Worm (Caenorhabditis elegans) whole organism, mixed stage, embryonic: Measurements from ENCODE around the gene C04F6.7.

Experiments used
- M03D4.4 ChIP-seq: sonication (generic microtip); optimal IDR thresholded peaks from 2 replicates; lab custom pipeline; 2017; ENCODE audit warnings: mild to moderate bottlenecking, missing genetic modification characterization, missing compliant biosample characterization
- blmp-1 ChIP-seq: fragments of 150-350 bp; optimal IDR thresholded peaks from 2 replicates; lab custom pipeline; 2014; ENCODE audit warnings: missing biosample characterization, missing genetic modification characterization
- ceh-39 ChIP-seq: fragments of 150-350 bp; optimal IDR thresholded peaks from 2 replicates; lab custom pipeline; 2014; ENCODE audit warnings: missing biosample characterization, missing genetic modification characterization
- ceh-83 ChIP-seq: fragments of 200-800 bp; sonication (Bioruptor generic); optimal IDR thresholded peaks from 2 replicates; lab custom pipeline; 2018; ENCODE audit warnings: mild to moderate bottlenecking, missing genetic modification characterization, missing compliant biosample characterization
- ces-1 ChIP-seq: fragments of 150-350 bp; optimal IDR thresholded peaks from 2 replicates; lab custom pipeline; 2014; ENCODE audit warnings: missing biosample characterization, missing genetic modification reagents, missing genetic modification characterization
- cnd-1 ChIP-seq: fragments of 200-800 bp; sonication (Bioruptor generic); optimal IDR thresholded peaks from 2 replicates; lab custom pipeline; 2018; ENCODE audit warnings: mild to moderate bottlenecking, missing genetic modification characterization, missing compliant biosample characterization
- drap-1 ChIP-seq: fragments of 200-800 bp; sonication (Bioruptor generic); optimal IDR thresholded peaks from 3 replicates; lab custom pipeline; 2018; ENCODE audit warnings: mild to moderate bottlenecking, missing genetic modification characterization, missing compliant biosample characterization
- elt-1 ChIP-seq: sonication (generic microtip); optimal IDR thresholded peaks from 2 replicates; lab custom pipeline; 2017; ENCODE audit warnings: missing genetic modification characterization, mild to moderate bottlenecking, missing compliant biosample characterization, antibody characterized with exemption, moderate library complexity, borderline replicate concordance; ENCODE audit not compliant: insufficient read depth
- flh-1 ChIP-seq: fragments of 200-800 bp; sonication (Bioruptor generic); optimal IDR thresholded peaks from 2 replicates; lab custom pipeline; 2018; ENCODE audit warnings: mild to moderate bottlenecking, missing genetic modification characterization, moderate library complexity, missing compliant biosample characterization
- ham-2 ChIP-seq: fragments of 200-800 bp; sonication (Bioruptor generic); optimal IDR thresholded peaks from 2 replicates; lab custom pipeline; 2018; ENCODE audit warnings: mild to moderate bottlenecking, missing genetic modification characterization, missing compliant biosample characterization
- hlh-1 ChIP-seq: fragments of 150-350 bp; optimal IDR thresholded peaks from 2 replicates; lab custom pipeline; 2014; ENCODE audit warnings: missing biosample characterization, missing genetic modification reagents, missing genetic modification characterization
- lin-13 ChIP-seq: fragments of 150-350 bp; optimal IDR thresholded peaks from 2 replicates; lab custom pipeline; 2014; ENCODE audit warnings: missing biosample characterization, missing genetic modification characterization
- lin-32 ChIP-seq: fragments of 200-800 bp; sonication (Bioruptor generic); optimal IDR thresholded peaks from 2 replicates; lab custom pipeline; 2018; ENCODE audit warnings: mild to moderate bottlenecking, missing genetic modification characterization, missing compliant biosample characterization
- mab-5 ChIP-seq: fragments of 150-350 bp; optimal IDR thresholded peaks from 2 replicates; lab custom pipeline; 2014; ENCODE audit warnings: missing biosample characterization, missing genetic modification characterization
- mep-1 ChIP-seq: fragments of 150-350 bp; optimal IDR thresholded peaks from 2 replicates; lab custom pipeline; 2017; ENCODE audit warnings: missing biosample characterization, missing genetic modification reagents, missing genetic modification characterization, inconsistent platforms
- mls-2 ChIP-seq: sonication (generic microtip); optimal IDR thresholded peaks from 2 replicates; lab custom pipeline; 2016; ENCODE audit warnings: mild to moderate bottlenecking, missing genetic modification characterization, moderate library complexity, missing compliant biosample characterization
- nhr-2 ChIP-seq: fragments of 150-350 bp; optimal IDR thresholded peaks from 2 replicates; lab custom pipeline; 2014; ENCODE audit warnings: missing biosample characterization, missing genetic modification characterization
- nhr-237 ChIP-seq: fragments of 150-350 bp; optimal IDR thresholded peaks from 2 replicates; lab custom pipeline; 2014; ENCODE audit warnings: missing biosample characterization, missing genetic modification characterization
- nhr-28 ChIP-seq: fragments of 150-350 bp; optimal IDR thresholded peaks from 2 replicates; lab custom pipeline; 2014; ENCODE audit warnings: missing biosample characterization, missing genetic modification characterization
- nhr-76 ChIP-seq: sonication (generic microtip); optimal IDR thresholded peaks from 2 replicates; lab custom pipeline; 2017; ENCODE audit warnings: missing biosample characterization, missing genetic modification characterization
- sem-2 ChIP-seq: fragments of 200-800 bp; sonication (Bioruptor generic); optimal IDR thresholded peaks from 2 replicates; lab custom pipeline; 2018; ENCODE audit warnings: mild to moderate bottlenecking, missing genetic modification characterization, missing compliant biosample characterization
- sptf-1 ChIP-seq: sonication (generic microtip); optimal IDR thresholded peaks from 2 replicates; lab custom pipeline; 2017; ENCODE audit warnings: mild to moderate bottlenecking, missing genetic modification characterization, moderate library complexity, missing compliant biosample characterization
- tbx-8 ChIP-seq: fragments of 200-800 bp; sonication (Bioruptor generic); optimal IDR thresholded peaks from 2 replicates; lab custom pipeline; 2018; ENCODE audit warnings: mild to moderate bottlenecking, missing genetic modification characterization, moderate library complexity, missing compliant biosample characterization
- unc-120 ChIP-seq: sonication (generic microtip); optimal IDR thresholded peaks from 2 replicates; lab custom pipeline; 2017; ENCODE audit warnings: missing genetic modification characterization, missing compliant biosample characterization; ENCODE audit not compliant: poor library complexity, severe bottlenecking
- unc-39 ChIP-seq: fragments of 150-350 bp; optimal IDR thresholded peaks from 2 replicates; lab custom pipeline; 2014; ENCODE audit warnings: missing biosample characterization, missing genetic modification characterization
- unc-62 ChIP-seq: fragments of 150-350 bp; optimal IDR thresholded peaks from 2 replicates; lab custom pipeline; 2014; ENCODE audit warnings: missing biosample characterization, missing genetic modification reagents, missing genetic modification characterization
- zip-8 ChIP-seq: fragments of 150-350 bp; optimal IDR thresholded peaks from 2 replicates; lab custom pipeline; 2014; ENCODE audit warnings: missing biosample characterization, missing genetic modification characterization

Gene C04F6.7

ce11 chrX:3441539-3441938, 22.6 kb upstream of the C04F6.7 start, which contains the start of gene ZK813.3:
TSS of gene ZK813.3 (plus strand) at chrX:3441839.
- TF ChIP-seq ceh-39 (no peak), cnd-1 (no peak), ces-1 (GFP tag; lab: Kevin White, UChicago) (no peak), zip-8 (tag; lab: Kevin White, UChicago) (no peak)

- no peak for TF ChIP-seq unc-120
- TF ChIP-seq unc-62: peak; percentile 39
Observed at ce11 chrX:3440308-3440707, 21.3 kb upstream of the C04F6.7 start.

ce11 chrX:3439823-3440222, 20.8 kb upstream of the C04F6.7 start:
- TF ChIP-seq ceh-83 (GFP tag; lab: Kevin White, UChicago): no peak
- peak; percentile 63 for TF ChIP-seq hlh-1 (tag; lab: Kevin White, UChicago)
- TF ChIP-seq, all 35 proteins: peak for 1

- TF ChIP-seq M03D4.4 (no peak), cnd-1 (no peak), flh-1 (no peak), nhr-28 (tag; lab: Kevin White, UChicago) (no peak), unc-62 (no peak), ceh-39 (no peak), elt-1 (tag; lab: Kevin White, UChicago) (no peak), sptf-1 (tag; lab: Kevin White, UChicago) (no peak), mab-5 (no peak), mep-1 (no peak), nhr-237 (no peak)
Observed at ce11 chrX:3430020-3430419, 11.0 kb upstream of the C04F6.7 start, which contains the start of gene ZK813.4. TSS of gene ZK813.4 (minus strand) at chrX:3430120.

ce11 chrX:3429122-3429521, 10.1 kb upstream of the C04F6.7 start:
- TF ChIP-seq nhr-76 (tag; lab: Kevin White, UChicago) (no peak), cnd-1 (no peak), ces-1 (GFP tag; lab: Kevin White, UChicago) (peak; percentile 53), nhr-237 (no peak), sem-2 (GFP tag; lab: Kevin White, UChicago) (no peak)

ce11 chrX:3424516-3424915, 5.5 kb upstream of the C04F6.7 start, which contains the start of gene ZK813.6:
TSS of gene ZK813.6 (plus strand) at chrX:3424816.
- TF ChIP-seq nhr-2 (no peak), ces-1 (GFP tag; lab: Kevin White, UChicago) (no peak), sem-2 (GFP tag; lab: Kevin White, UChicago) (no peak), lin-32 (no peak), unc-120 (no peak), M03D4.4 (no peak), ham-2 (GFP tag; lab: Kevin White, UChicago) (no peak), mep-1 (no peak), unc-39 (tag; lab: Kevin White, UChicago) (no peak), tbx-8 (GFP tag; lab: Kevin White, UChicago) (no peak), elt-1 (tag; lab: Kevin White, UChicago) (no peak), blmp-1 (no peak), drap-1 (GFP tag; lab: Kevin White, UChicago) (no peak)

- no peak for TF ChIP-seq mls-2 (tag; lab: Kevin White, UChicago)
- no peak for TF ChIP-seq unc-120
- no peak for TF ChIP-seq lin-13 (tag; lab: Kevin White, UChicago)
- no peak for TF ChIP-seq mep-1
- TF ChIP-seq flh-1: no peak
- no peak for TF ChIP-seq nhr-28 (tag; lab: Kevin White, UChicago)
- TF ChIP-seq blmp-1: no peak
- TF ChIP-seq tbx-8 (GFP tag; lab: Kevin White, UChicago): no peak
- no peak for TF ChIP-seq nhr-2
- TF ChIP-seq sem-2 (GFP tag; lab: Kevin White, UChicago): no peak
- TF ChIP-seq zip-8 (tag; lab: Kevin White, UChicago): no peak
- no peak for TF ChIP-seq nhr-237
- TF ChIP-seq ceh-83 (GFP tag; lab: Kevin White, UChicago): no peak
- TF ChIP-seq sptf-1 (tag; lab: Kevin White, UChicago): no peak
Observed at ce11 chrX:3416063-3416462, 2.9 kb downstream of the C04F6.7 start.
